Fruit fly (Drosophila melanogaster) whole organism, prepupa: Measurements from ENCODE around the gene gny.

Source experiments
- CG10631 ChIP-seq: fragments of 200-800 bp; sonication (Bioruptor generic); optimal IDR thresholded peaks from 2 replicates; lab custom pipeline; 2016; ENCODE audit warnings: missing biosample characterization, missing genetic modification characterization
- CG11294 ChIP-seq: fragments of 200-800 bp; sonication (Bioruptor generic); IDR thresholded peaks from 2 replicates; pipeline ENCODE4 v1.3.6; 2022; ENCODE audit warnings: missing biosample characterization, missing genetic modification characterization
- CG11902 ChIP-seq: fragments of 200-800 bp; sonication (Bioruptor generic); optimal IDR thresholded peaks from 3 replicates; lab custom pipeline; 2016; ENCODE audit warnings: missing biosample characterization, missing genetic modification characterization
- CG15336 ChIP-seq: fragments of 200-800 bp; sonication (Bioruptor generic); IDR thresholded peaks from 2 replicates; pipeline ENCODE4 v1.3.6; 2022; ENCODE audit warnings: missing biosample characterization, missing genetic modification characterization
- CG16779 ChIP-seq: fragments of 200-800 bp; sonication (Bioruptor generic); optimal IDR thresholded peaks from 3 replicates; lab custom pipeline; 2017; ENCODE audit warnings: missing biosample characterization, mild to moderate bottlenecking, missing genetic modification characterization
- CG3032 ChIP-seq: fragments of 200-800 bp; optimal IDR thresholded peaks from 2 replicates; lab custom pipeline; 2019; ENCODE audit warnings: missing biosample characterization, mild to moderate bottlenecking, missing genetic modification characterization, moderate library complexity
- CG31627 ChIP-seq: fragments of 200-800 bp; sonication (Bioruptor generic); optimal IDR thresholded peaks from 3 replicates; lab custom pipeline; 2016; ENCODE audit warnings: missing biosample characterization, missing genetic modification characterization
- CG3919 ChIP-seq: fragments of 200-800 bp; sonication (Bioruptor generic); optimal IDR thresholded peaks from 3 replicates; lab custom pipeline; 2016; ENCODE audit warnings: missing biosample characterization, missing genetic modification characterization
- CG4318 ChIP-seq: fragments of 200-800 bp; sonication (Bioruptor generic); optimal IDR thresholded peaks from 3 replicates; lab custom pipeline; 2017; ENCODE audit warnings: missing biosample characterization, mild to moderate bottlenecking, missing genetic modification characterization
- CG6163 ChIP-seq: fragments of 200-800 bp; sonication (Bioruptor generic); IDR thresholded peaks from 3 replicates; pipeline ENCODE4 v1.3.6; 2022; ENCODE audit warnings: missing biosample characterization, missing genetic modification characterization
- CG6808 ChIP-seq: fragments of 200-800 bp; sonication (Bioruptor generic); optimal IDR thresholded peaks from 3 replicates; lab custom pipeline; 2017; ENCODE audit warnings: missing biosample characterization, missing genetic modification characterization, mild to moderate bottlenecking, moderate library complexity, missing genetic modification reagents
- CG6854 ChIP-seq: fragments of 200-800 bp; sonication (Bioruptor generic); optimal IDR thresholded peaks from 2 replicates; lab custom pipeline; 2017; ENCODE audit warnings: missing biosample characterization, mild to moderate bottlenecking, missing genetic modification characterization
- CG8319 ChIP-seq: fragments of 200-800 bp; sonication (Bioruptor generic); optimal IDR thresholded peaks from 3 replicates; lab custom pipeline; 2016; ENCODE audit warnings: missing biosample characterization, missing genetic modification characterization
- CG8632 ChIP-seq: fragments of 200-800 bp; sonication (Bioruptor generic); optimal IDR thresholded peaks from 3 replicates; lab custom pipeline; 2016; ENCODE audit warnings: missing biosample characterization, missing genetic modification characterization
- Eip75B ChIP-seq: fragments of 200-800 bp; sonication (Bioruptor generic); optimal IDR thresholded peaks from 3 replicates; lab custom pipeline; 2016; ENCODE audit warnings: missing biosample characterization, missing genetic modification characterization
- Eip78C ChIP-seq: fragments of 200-800 bp; sonication (Bioruptor generic); peaks from one replicate; lab custom pipeline; 2016; ENCODE audit warnings: missing biosample characterization, missing genetic modification characterization
- Eip93F ChIP-seq: fragments of 200-800 bp; sonication (Bioruptor generic); optimal IDR thresholded peaks from 2 replicates; lab custom pipeline; 2016; ENCODE audit warnings: missing biosample characterization, mild to moderate bottlenecking, missing genetic modification characterization
- Ets21C ChIP-seq: fragments of 200-800 bp; sonication (Bioruptor generic); optimal IDR thresholded peaks from 3 replicates; lab custom pipeline; 2016; ENCODE audit warnings: missing biosample characterization, missing genetic modification characterization
- Ets96B ChIP-seq: fragments of 200-800 bp; optimal IDR thresholded peaks from 2 replicates; lab custom pipeline; 2019; ENCODE audit warnings: missing biosample characterization, mild to moderate bottlenecking, missing genetic modification characterization, moderate library complexity
- Hr39 ChIP-seq: fragments of 200-800 bp; sonication (Bioruptor generic); optimal IDR thresholded peaks from 2 replicates; lab custom pipeline; 2016; ENCODE audit warnings: missing biosample characterization, missing genetic modification characterization
- Hr4 ChIP-seq: fragments of 200-800 bp; sonication (Bioruptor generic); optimal IDR thresholded peaks from 3 replicates; lab custom pipeline; 2016; ENCODE audit warnings: missing biosample characterization, missing genetic modification characterization
- Lpt ChIP-seq: fragments of 200-800 bp; sonication (Bioruptor generic); optimal IDR thresholded peaks from 3 replicates; lab custom pipeline; 2016; ENCODE audit warnings: missing biosample characterization, missing genetic modification characterization
- Met ChIP-seq: fragments of 200-800 bp; sonication (Bioruptor generic); optimal IDR thresholded peaks from 3 replicates; lab custom pipeline; 2016; ENCODE audit warnings: missing biosample characterization, missing genetic modification characterization
- Smox ChIP-seq: fragments of 200-800 bp; sonication (Bioruptor generic); optimal IDR thresholded peaks from 3 replicates; lab custom pipeline; 2016; ENCODE audit warnings: missing biosample characterization, missing genetic modification characterization
- Sox102F ChIP-seq: fragments of 200-800 bp; sonication (Bioruptor generic); optimal IDR thresholded peaks from 2 replicates; lab custom pipeline; 2016; ENCODE audit warnings: missing biosample characterization, mild to moderate bottlenecking, missing genetic modification characterization
- Sox14 ChIP-seq: fragments of 200-800 bp; sonication (Bioruptor generic); optimal IDR thresholded peaks from 3 replicates; lab custom pipeline; 2016; ENCODE audit warnings: missing biosample characterization, missing genetic modification characterization
- achi ChIP-seq: fragments of 200-800 bp; sonication (Bioruptor generic); optimal IDR thresholded peaks from 3 replicates; lab custom pipeline; 2016; ENCODE audit warnings: missing biosample characterization, missing genetic modification characterization
- acj6 ChIP-seq: fragments of 200-800 bp; sonication (Bioruptor generic); optimal IDR thresholded peaks from 3 replicates; lab custom pipeline; 2016; ENCODE audit warnings: missing biosample characterization, missing genetic modification characterization
- dac ChIP-seq: fragments of 200-800 bp; sonication (Bioruptor generic); optimal IDR thresholded peaks from 2 replicates; lab custom pipeline; 2017; ENCODE audit warnings: missing biosample characterization, mild to moderate bottlenecking, missing genetic modification characterization
- dsx ChIP-seq: fragments of 200-800 bp; optimal IDR thresholded peaks from 3 replicates; lab custom pipeline; 2019; ENCODE audit warnings: missing biosample characterization, mild to moderate bottlenecking, missing genetic modification characterization, moderate library complexity; ENCODE audit not compliant: poor library complexity, severe bottlenecking
- esn ChIP-seq: fragments of 200-800 bp; sonication (Bioruptor generic); optimal IDR thresholded peaks from 2 replicates; lab custom pipeline; 2016; ENCODE audit warnings: missing biosample characterization, mild to moderate bottlenecking, missing genetic modification characterization, moderate library complexity
- lz ChIP-seq: fragments of 200-800 bp; sonication (Bioruptor generic); optimal IDR thresholded peaks from 3 replicates; lab custom pipeline; 2016; ENCODE audit warnings: missing biosample characterization, missing genetic modification characterization
- net ChIP-seq: fragments of 200-800 bp; sonication (Bioruptor generic); optimal IDR thresholded peaks from 3 replicates; lab custom pipeline; 2016; ENCODE audit warnings: missing biosample characterization, missing genetic modification characterization
- pdm3 ChIP-seq: fragments of 200-800 bp; sonication (Bioruptor generic); optimal IDR thresholded peaks from 3 replicates; lab custom pipeline; 2016; ENCODE audit warnings: missing biosample characterization, missing genetic modification characterization
- salr ChIP-seq, 2 experiments: fragments of 200-800 bp; sonication (Bioruptor generic); optimal IDR thresholded peaks; 3 replicates each; lab custom pipeline; 2016 to 2018; ENCODE audit warnings: missing biosample characterization in 2 of 2, missing genetic modification characterization in 2 of 2, mild to moderate bottlenecking in 1 of 2
- spab ChIP-seq: fragments of 200-800 bp; sonication (Bioruptor generic); optimal IDR thresholded peaks from 2 replicates; lab custom pipeline; 2017; ENCODE audit warnings: missing biosample characterization, mild to moderate bottlenecking, missing genetic modification characterization, missing genetic modification reagents
- ss ChIP-seq, 2 experiments: fragments of 200-800 bp; sonication (Bioruptor generic); optimal IDR thresholded peaks; 2 replicates in 1 of 2; 3 replicates in 1 of 2; lab custom pipeline; 2017 to 2018; ENCODE audit warnings: mild to moderate bottlenecking in 2 of 2, missing biosample characterization in 2 of 2, missing genetic modification characterization in 2 of 2, moderate library complexity in 1 of 2
- svp ChIP-seq: fragments of 200-800 bp; sonication (Bioruptor generic); peaks from one replicate; lab custom pipeline; 2016; ENCODE audit warnings: missing biosample characterization, missing genetic modification characterization
- topi ChIP-seq: fragments of 200-800 bp; sonication (Bioruptor generic); optimal IDR thresholded peaks from 3 replicates; lab custom pipeline; 2016; ENCODE audit warnings: missing biosample characterization, missing genetic modification characterization
- vri ChIP-seq: fragments of 200-800 bp; sonication (Bioruptor generic); optimal IDR thresholded peaks from 3 replicates; lab custom pipeline; 2016; ENCODE audit warnings: missing biosample characterization, mild to moderate bottlenecking, missing genetic modification characterization

Gene gny

DNA sequence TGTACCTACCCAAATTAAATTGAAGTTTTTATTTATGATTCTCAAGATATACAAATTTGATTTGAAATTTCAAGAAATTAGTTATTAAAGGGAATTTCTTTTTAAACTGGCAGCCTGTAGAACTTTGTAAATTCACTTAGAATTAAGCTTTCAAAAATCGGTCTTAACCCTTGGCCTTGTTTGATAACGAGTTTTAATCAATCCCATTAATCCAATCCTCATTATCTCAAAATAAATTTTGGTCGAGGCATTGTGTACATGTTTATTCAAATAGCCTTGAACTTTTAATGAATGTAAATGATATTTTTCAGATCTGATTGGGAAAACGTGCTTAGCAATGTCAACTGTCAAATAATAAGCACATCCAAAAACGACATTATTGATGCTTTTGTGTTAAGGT is 40.1 kb upstream of the gny start:
- TF ChIP-seq svp (GFP tag; lab: Kevin White, UChicago) (peak; percentile 71), Ets96B (tag; lab: Kevin White, UChicago) (no peak), Hr39 (GFP tag; lab: Kevin White, UChicago) (no peak), CG6163 (GFP tag; lab: Robert Waterston, UW) (no peak), CG3032 (tag; lab: Kevin White, UChicago) (no peak), Met (GFP tag; lab: Kevin White, UChicago) (no peak), CG4318 (GFP tag; lab: Kevin White, UChicago) (no peak), CG11294 (GFP tag; lab: Robert Waterston, UW) (no peak), ss (GFP tag; optimal IDR thresholded peaks at IDR 0.05; lab: Kevin White, UChicago) (no peak), spab (GFP tag; lab: Kevin White, UChicago) (no peak), CG16779 (tag; lab: Kevin White, UChicago) (no peak), topi (no peak), Eip78C (GFP tag; lab: Kevin White, UChicago) (peak; percentile 24), achi (no peak), lz (no peak)
- TF ChIP-seq, all 60 proteins: peak for 2

DNA sequence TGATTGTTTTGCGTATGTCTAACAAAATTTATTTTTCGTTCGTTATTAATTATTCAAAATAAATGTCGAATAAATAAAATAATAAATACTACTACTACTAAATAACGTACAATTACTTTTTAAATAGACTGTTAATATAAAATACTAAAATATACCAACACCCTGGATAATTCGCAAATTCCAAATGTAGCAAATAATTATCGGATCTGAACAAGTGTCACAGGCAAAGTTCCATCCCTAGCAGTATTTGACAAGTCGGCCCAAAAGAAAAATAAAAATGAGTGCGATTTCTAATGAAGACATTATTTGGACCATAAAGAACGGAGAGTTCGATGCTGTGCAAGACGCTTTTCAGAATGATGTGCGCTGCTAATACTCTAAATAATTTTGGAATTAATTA is 38.5 kb upstream of the gny start, which contains the start of gene CG31715:
TSS of gene CG31715 (plus strand) at position 212 of the 400 bp plus-strand sequence.
- peak; percentile 95 for TF ChIP-seq achi
- peak; percentile 10 for TF ChIP-seq CG10631 (GFP tag; lab: Kevin White, UChicago)
- no peak for TF ChIP-seq CG6808
- TF ChIP-seq CG8632 (GFP tag; lab: Kevin White, UChicago), result peak; percentile 25
- no peak for TF ChIP-seq CG4318 (GFP tag; lab: Kevin White, UChicago)
- peak; percentile 50 for TF ChIP-seq Sox102F (GFP tag; lab: Kevin White, UChicago)
- TF ChIP-seq Met (GFP tag; lab: Kevin White, UChicago), result peak; percentile 13
- TF ChIP-seq CG6163 (GFP tag; lab: Robert Waterston, UW), result no peak
- TF ChIP-seq Eip93F (GFP tag; lab: Kevin White, UChicago), result peak; percentile 17
- TF ChIP-seq svp (GFP tag; lab: Kevin White, UChicago), result peak; percentile 58
- no peak for TF ChIP-seq net
- TF ChIP-seq vri (GFP tag; lab: Kevin White, UChicago), result peak; percentile 35
- TF ChIP-seq Sox14 (GFP tag; lab: Kevin White, UChicago), result peak; percentile 3
- TF ChIP-seq Hr4 (GFP tag; lab: Kevin White, UChicago), result peak; percentile 16
- peak; percentile 3 for TF ChIP-seq acj6 (GFP tag; lab: Kevin White, UChicago)
- peak; percentile 38 for TF ChIP-seq Eip75B
- TF ChIP-seq CG3919 (GFP tag; lab: Kevin White, UChicago), result no peak
- TF ChIP-seq Ets96B (tag; lab: Kevin White, UChicago), result peak; percentile 26
- peak; percentile 29 for TF ChIP-seq esn (GFP tag; lab: Kevin White, UChicago)
- peak; percentile 27 for TF ChIP-seq dsx (GFP tag; lab: Kevin White, UChicago)
- TF ChIP-seq Smox (GFP tag; lab: Kevin White, UChicago), result no peak
- TF ChIP-seq pdm3 (GFP tag; lab: Kevin White, UChicago), result peak; percentile 23
- TF ChIP-seq, all 60 proteins: peak for 16

- TF ChIP-seq CG6808 (no peak), Lpt (no peak), salr (GFP tag; optimal IDR thresholded peaks at IDR 0.05; lab: Kevin White, UChicago) (no peak), Smox (GFP tag; lab: Kevin White, UChicago) (no peak)
These were observed 37.4 kb upstream of the gny start, which contains the start of gene Sps2 for dm6 chr2L:10342471-10342870. TSS of gene Sps2 (plus strand) at chr2L:10342594.

dm6 chr2L:10344029-10344606 is 35.8 kb upstream of the gny start, which contains the start of gene Frmd5:
TSS of gene Frmd5 (plus strand) at chr2L:10344442.
- TF ChIP-seq Lpt, result no peak
- no peak for TF ChIP-seq CG4318 (GFP tag; lab: Kevin White, UChicago)
- TF ChIP-seq CG6854 (GFP tag; lab: Kevin White, UChicago), result no peak
- no peak for TF ChIP-seq Met (GFP tag; lab: Kevin White, UChicago)
- no peak for TF ChIP-seq CG11294 (GFP tag; lab: Robert Waterston, UW)
- no peak for TF ChIP-seq CG31627
- TF ChIP-seq dac (GFP tag; lab: Kevin White, UChicago), result no peak
- TF ChIP-seq acj6 (GFP tag; lab: Kevin White, UChicago), result no peak
- TF ChIP-seq esn (GFP tag; lab: Kevin White, UChicago), result no peak
- no peak for TF ChIP-seq Ets21C
- no peak for TF ChIP-seq Hr4 (GFP tag; lab: Kevin White, UChicago)
- no peak for TF ChIP-seq CG6163 (GFP tag; lab: Robert Waterston, UW)
- TF ChIP-seq CG15336 (GFP tag; lab: Robert Waterston, UW), result no peak
- TF ChIP-seq CG8319, result no peak
- no peak for TF ChIP-seq spab (GFP tag; lab: Kevin White, UChicago)
- TF ChIP-seq CG11902 (GFP tag; lab: Kevin White, UChicago), result no peak
